Worm (Caenorhabditis elegans) whole organism, L4/young adult: Measurements from ENCODE around the gene idpc-2.

Source experiments
- W03F9.2 ChIP-seq: fragments of 150-350 bp; optimal IDR thresholded peaks from 2 replicates; lab custom pipeline; 2014; ENCODE audit warnings: missing biosample characterization, missing genetic modification characterization
- him-1 ChIP-seq: sonication (generic microtip); optimal IDR thresholded peaks from 2 replicates; lab custom pipeline; 2016; ENCODE audit warnings: missing genotype, missing genetic modification reagents, missing genetic modification characterization, missing compliant biosample characterization

ce11 chrV:8668224-8668623 is 47.1 kb upstream of the idpc-2 start:
- TF ChIP-seq him-1 (no peak), W03F9.2 (tag; lab: Kevin White, UChicago) (no peak)
